Worm (Caenorhabditis elegans): ENCODE measurements around the gene miga-1.
A peak's percentile ranks its signal among the peaks of the same experiment; 100 is the strongest.

Gene miga-1

ce11 chrV:12400677-12401236 is at the start of gene miga-1, which contains the start of gene K01D12.20 (continued):
- TF ChIP-seq nhr-19 (GFP tag; conservative IDR thresholded peaks at IDR 0.05), result peak; percentile 22; the same call in 1 of the 2 replicates
- peak; percentile 28 for TF ChIP-seq lin-15B (tag; optimal IDR thresholded peaks at IDR 0.05)
- TF ChIP-seq ceh-63 (GFP tag; optimal IDR thresholded peaks at IDR 0.05), result no peak
- TF ChIP-seq unc-30 (tag; optimal IDR thresholded peaks at IDR 0.05), result no peak
- no peak for TF ChIP-seq ceh-88 (GFP tag; IDR thresholded peaks at IDR 0.05)
- no peak for TF ChIP-seq vab-15 (tag; optimal IDR thresholded peaks at IDR 0.05)
- no peak for TF ChIP-seq pag-3 (tag; optimal IDR thresholded peaks at IDR 0.05; ENCODE audit: borderline replicate concordance, insufficient read depth)
- no peak for TF ChIP-seq Y116A8C.19 (tag; optimal IDR thresholded peaks at IDR 0.05; ENCODE audit: borderline replicate concordance)
- no peak for TF ChIP-seq F16B12.6 (tag; optimal IDR thresholded peaks at IDR 0.05)
- no peak for TF ChIP-seq grh-1 (GFP tag; IDR thresholded peaks at IDR 0.05)
- no peak for TF ChIP-seq hpl-2 (GFP tag; optimal IDR thresholded peaks at IDR 0.05)
- TF ChIP-seq hlh-4 (tag; optimal IDR thresholded peaks at IDR 0.05), result no peak
- no peak for TF ChIP-seq ces-1 (GFP tag; optimal IDR thresholded peaks at IDR 0.05)
- no peak for TF ChIP-seq unc-130 (tag; optimal IDR thresholded peaks at IDR 0.05)
- no peak for TF ChIP-seq irx-1 (tag; optimal IDR thresholded peaks at IDR 0.05)
- no peak for TF ChIP-seq alr-1 (tag; optimal IDR thresholded peaks at IDR 0.05; ENCODE audit: borderline replicate concordance)
- TF ChIP-seq rnt-1 (tag; optimal IDR thresholded peaks at IDR 0.05), result no peak
- peak; percentile 56 for TF ChIP-seq nhr-47 (tag; optimal IDR thresholded peaks at IDR 0.05)
- TF ChIP-seq nhr-11 (tag; optimal IDR thresholded peaks at IDR 0.05), result no peak
- TF ChIP-seq sup-37 (GFP tag; optimal IDR thresholded peaks at IDR 0.05), result no peak
- peak; percentile 49 for TF ChIP-seq nhr-90 (tag; optimal IDR thresholded peaks at IDR 0.05; ENCODE audit: poor library complexity)
- TF ChIP-seq dpl-1 (GFP tag; optimal IDR thresholded peaks at IDR 0.05), result peak; percentile 37 to 55 (median 46)
- no peak for TF ChIP-seq zag-1 (tag; optimal IDR thresholded peaks at IDR 0.05)
- TF ChIP-seq mdl-1 (tag; optimal IDR thresholded peaks at IDR 0.05), result no peak
- peak; percentile 22 for TF ChIP-seq skn-1 (tag; optimal IDR thresholded peaks at IDR 0.05)
- peak; percentile 31 for TF ChIP-seq tbx-2 (tag; optimal IDR thresholded peaks at IDR 0.05)
- peak; percentile 46 for TF ChIP-seq nhr-20 (tag; optimal IDR thresholded peaks at IDR 0.05)
- TF ChIP-seq blmp-1 (tag; optimal IDR thresholded peaks at IDR 0.05), result peak; percentile 25
- TF ChIP-seq elt-3 (tag; optimal IDR thresholded peaks at IDR 0.05), result no peak
- TF ChIP-seq nhr-71 (tag; optimal IDR thresholded peaks at IDR 0.05), result peak; percentile 42

- TF ChIP-seq blmp-1 (tag; optimal IDR thresholded peaks at IDR 0.05), result peak; percentile 29
- peak; percentile 43 for TF ChIP-seq C16A3.4 (tag; optimal IDR thresholded peaks at IDR 0.05)
- no peak for TF ChIP-seq nhr-19 (GFP tag; conservative IDR thresholded peaks at IDR 0.05)
- TF ChIP-seq hlh-17 (GFP tag; optimal IDR thresholded peaks at IDR 0.05; ENCODE audit: borderline replicate concordance), result no peak
- no peak for TF ChIP-seq nhr-11 (tag; optimal IDR thresholded peaks at IDR 0.05)
- peak; percentile 12 for TF ChIP-seq tbx-2 (tag; optimal IDR thresholded peaks at IDR 0.05)
- TF ChIP-seq nhr-20 (tag; optimal IDR thresholded peaks at IDR 0.05), result peak; percentile 25
- peak; percentile 60 to 90 for TF ChIP-seq efl-1 (optimal IDR thresholded peaks at IDR 0.05)
- peak; percentile 92 to 99 for TF ChIP-seq efl-1 (GFP tag; optimal IDR thresholded peaks at IDR 0.05 in 1 of 2)
- TF ChIP-seq nhr-85 (tag), result peak; percentile 23
- TF ChIP-seq dpl-1 (GFP tag; optimal IDR thresholded peaks at IDR 0.05), result peak; percentile 84 to 92 (median 88)
- TF ChIP-seq isw-1 (GFP tag; IDR thresholded peaks at IDR 0.05), result no peak
- peak; percentile 18 for TF ChIP-seq xbp-1 (tag; optimal IDR thresholded peaks at IDR 0.05)
- no peak for TF ChIP-seq ceh-63 (GFP tag; optimal IDR thresholded peaks at IDR 0.05)
- no peak for TF ChIP-seq lin-15B (tag; optimal IDR thresholded peaks at IDR 0.05)
- TF ChIP-seq lsy-2 (tag; optimal IDR thresholded peaks at IDR 0.05), result peak in 1 of 2 experiments; percentile 70
- peak; percentile 86 to 95 for TF ChIP-seq lin-35 (GFP tag; optimal IDR thresholded peaks at IDR 0.05)
- TF ChIP-seq nhr-237 (tag; optimal IDR thresholded peaks at IDR 0.05), result peak; percentile 3
- peak; percentile 12 for TF ChIP-seq nhr-90 (tag; optimal IDR thresholded peaks at IDR 0.05; ENCODE audit: poor library complexity)
- TF ChIP-seq ceh-82 (tag; optimal IDR thresholded peaks at IDR 0.05), result peak in 1 of 3 experiments; percentile 34
- peak; percentile 68 for TF ChIP-seq skn-1 (tag; optimal IDR thresholded peaks at IDR 0.05)
- TF ChIP-seq rnt-1 (tag; optimal IDR thresholded peaks at IDR 0.05), result peak; percentile 9
- TF ChIP-seq nhr-47 (tag; optimal IDR thresholded peaks at IDR 0.05), result peak; percentile 40
These were observed 49.8 kb upstream of the miga-1 start, which contains the start of gene F28C1.1 for ce11 chrV:12450441-12450840. F28C1.1 (plus strand) TSS chrV:12450805.

Data from whole organism, L1 larva.